Worm (Caenorhabditis elegans) whole organism, midembryonic: ENCODE data around the gene C07E3.3.

Experiments used
- T22C8.4 ChIP-seq: fragments of 200-800 bp; sonication (Bioruptor generic); IDR thresholded peaks from 2 replicates; pipeline ENCODE4 v1.3.6; 2022; ENCODE audit warnings: missing genetic modification characterization, missing compliant biosample characterization
- cog-1 ChIP-seq: sonication (generic microtip); optimal IDR thresholded peaks from 2 replicates; lab custom pipeline; 2016; ENCODE audit warnings: missing genetic modification characterization, missing compliant biosample characterization
- flt-1 ChIP-seq: fragments of 200-800 bp; sonication (Bioruptor generic); IDR thresholded peaks from 2 replicates; pipeline ENCODE4 v1.3.6; 2022; ENCODE audit warnings: missing genetic modification characterization, missing compliant biosample characterization
- klf-2 ChIP-seq: fragments of 200-800 bp; sonication (Bioruptor generic); conservative IDR thresholded peaks from 2 replicates; pipeline ENCODE4 v1.3.6; 2022; ENCODE audit warnings: missing genetic modification reagents, missing genetic modification characterization, missing compliant biosample characterization
- med-1 ChIP-seq: sonication (generic microtip); optimal IDR thresholded peaks from 2 replicates; lab custom pipeline; 2017; ENCODE audit warnings: missing genetic modification characterization, mild to moderate bottlenecking, missing compliant biosample characterization, antibody characterized with exemption, missing genetic modification reagents; ENCODE audit not compliant: insufficient read depth
- ref-1 ChIP-seq: fragments of 200-800 bp; sonication (Bioruptor generic); conservative IDR thresholded peaks from 2 replicates; pipeline ENCODE4 v1.3.6; 2022; ENCODE audit warnings: missing genetic modification reagents, missing genetic modification characterization, missing compliant biosample characterization
- tab-1 ChIP-seq: fragments of 200-800 bp; sonication (Bioruptor generic); IDR thresholded peaks from 2 replicates; pipeline ENCODE4 v1.3.6; 2022; ENCODE audit warnings: missing genetic modification characterization, missing compliant biosample characterization
- ztf-23 ChIP-seq: fragments of 200-800 bp; sonication (Bioruptor generic); IDR thresholded peaks from 2 replicates; pipeline ENCODE4 v1.3.6; 2022; ENCODE audit warnings: missing genetic modification reagents, missing genetic modification characterization, missing compliant biosample characterization
- ztf-29 ChIP-seq: fragments of 200-800 bp; sonication (Bioruptor generic); IDR thresholded peaks from 2 replicates; pipeline ENCODE4 v1.3.6; 2022; ENCODE audit warnings: missing genetic modification reagents, missing genetic modification characterization, missing compliant biosample characterization

Gene C07E3.3

DNA sequence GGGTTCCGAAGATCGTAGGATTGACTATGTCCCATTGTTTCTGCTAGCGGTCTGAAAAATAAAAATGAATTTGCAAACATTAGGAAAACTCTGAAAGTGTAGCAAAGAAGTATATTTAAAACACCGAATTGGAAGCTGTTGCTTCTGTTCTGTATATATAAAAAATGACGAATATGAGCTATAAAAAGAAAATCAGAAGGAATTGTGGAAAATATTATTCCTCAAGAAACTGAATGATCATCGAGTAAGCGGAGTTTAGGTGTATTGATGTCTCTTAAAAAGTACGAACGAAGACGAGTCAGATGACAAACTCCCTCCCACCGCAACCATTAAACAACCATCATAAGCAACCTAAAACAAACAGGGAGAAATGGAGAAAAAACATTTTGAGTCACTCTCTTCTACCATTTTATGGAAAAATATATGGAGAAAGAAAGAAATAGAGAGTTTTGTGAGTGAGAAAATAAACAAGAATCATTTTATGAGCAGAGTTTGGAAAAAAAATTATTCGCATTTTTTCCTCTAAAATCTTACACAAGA is at the start of gene C07E3.3:
C07E3.3 (minus strand) TSS at position 51 of the 540 bp plus-strand sequence.
- no peak for TF ChIP-seq tab-1 (GFP tag; lab: Robert Waterston, UW)
- no peak for TF ChIP-seq med-1 (GFP tag; lab: Kevin White, UChicago)
- no peak for TF ChIP-seq ztf-29 (GFP tag; lab: Robert Waterston, UW)
- no peak for TF ChIP-seq flt-1 (GFP tag; lab: Robert Waterston, UW)
- TF ChIP-seq ref-1 (GFP tag; lab: Robert Waterston, UW): no peak
- TF ChIP-seq ztf-23 (GFP tag; lab: Robert Waterston, UW): no peak
- no peak for TF ChIP-seq T22C8.4
- no peak for TF ChIP-seq cog-1 (tag; lab: Kevin White, UChicago)
- TF ChIP-seq klf-2 (GFP tag; lab: Robert Waterston, UW): no peak

DNA sequence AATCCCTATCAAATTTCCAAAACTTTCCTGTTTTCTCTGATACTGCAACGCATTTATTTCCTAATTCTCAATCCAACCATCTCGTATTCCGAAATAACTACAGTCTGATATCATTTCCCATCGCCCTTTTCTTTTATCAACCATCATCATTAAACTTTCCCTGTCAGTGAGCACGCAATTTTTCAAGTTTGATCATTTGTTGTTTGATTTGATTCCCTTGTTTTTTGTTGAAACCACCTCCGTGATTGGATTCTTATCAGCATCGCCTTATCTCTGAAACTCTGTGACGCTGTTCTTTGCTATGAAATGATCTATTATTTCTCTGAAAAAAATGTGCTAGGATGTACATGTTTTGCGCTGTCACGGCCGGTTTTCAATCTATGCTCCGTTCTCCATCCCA is 45.7 kb upstream of the C07E3.3 start:
- no peak for TF ChIP-seq T22C8.4
- TF ChIP-seq med-1 (GFP tag; lab: Kevin White, UChicago): no peak
- TF ChIP-seq ref-1 (GFP tag; lab: Robert Waterston, UW): no peak

DNA sequence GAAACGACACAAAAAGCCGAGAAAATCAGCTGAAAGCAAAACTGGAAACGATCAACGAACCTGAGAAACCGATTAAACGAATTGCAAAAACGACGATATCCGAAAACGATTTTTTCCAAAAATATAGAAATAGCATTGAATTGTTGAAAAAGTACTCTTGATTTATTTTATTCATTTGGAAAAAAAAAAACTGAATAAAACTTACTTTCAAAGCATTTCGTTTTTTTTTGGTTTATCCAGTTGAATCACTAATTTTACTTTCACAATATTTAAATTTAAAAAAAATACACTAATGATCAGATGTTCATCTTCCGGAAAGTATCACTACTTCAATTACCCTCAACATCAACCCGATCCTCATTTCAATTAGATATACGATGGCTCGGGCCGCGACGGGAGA is 39.3 kb upstream of the C07E3.3 start, which contains the start of gene T09F3.5:
T09F3.5 (plus strand) TSS at position 301 of the 400 bp plus-strand sequence.
- TF ChIP-seq ref-1 (GFP tag; lab: Robert Waterston, UW): no peak
- no peak for TF ChIP-seq ztf-23 (GFP tag; lab: Robert Waterston, UW)
- no peak for TF ChIP-seq ztf-29 (GFP tag; lab: Robert Waterston, UW)
- no peak for TF ChIP-seq klf-2 (GFP tag; lab: Robert Waterston, UW)
- no peak for TF ChIP-seq flt-1 (GFP tag; lab: Robert Waterston, UW)
- TF ChIP-seq tab-1 (GFP tag; lab: Robert Waterston, UW): no peak
- TF ChIP-seq T22C8.4: no peak
- TF ChIP-seq med-1 (GFP tag; lab: Kevin White, UChicago): no peak
- no peak for TF ChIP-seq cog-1 (tag; lab: Kevin White, UChicago)

DNA sequence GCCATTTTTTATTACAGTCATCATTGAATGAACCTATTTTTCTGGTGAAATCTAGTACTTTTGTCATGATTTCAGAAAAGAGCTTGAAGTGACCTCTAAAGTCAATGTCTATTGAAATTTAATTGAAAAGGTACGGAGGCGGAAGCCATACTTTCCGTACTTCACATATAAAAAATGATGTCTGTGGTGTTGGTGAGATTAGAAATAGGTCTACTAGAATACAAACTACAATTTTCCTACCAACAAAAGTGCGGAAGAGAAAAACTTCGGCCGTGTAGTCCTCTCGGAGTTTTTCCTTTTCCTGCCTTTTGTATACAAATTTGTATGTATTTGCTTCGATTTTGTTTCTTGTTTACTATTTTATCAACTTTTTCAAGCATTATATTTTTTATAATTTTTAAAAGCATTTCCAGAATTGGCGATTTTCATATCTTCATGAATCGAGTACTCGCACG is 38.0 kb upstream of the C07E3.3 start, which contains the start of gene T09F3.4:
T09F3.4 (plus strand) TSS at position 405 of the 455 bp plus-strand sequence.
- TF ChIP-seq klf-2 (GFP tag; lab: Robert Waterston, UW) (no peak), ztf-23 (GFP tag; lab: Robert Waterston, UW) (no peak), cog-1 (tag; lab: Kevin White, UChicago) (no peak), med-1 (GFP tag; lab: Kevin White, UChicago) (no peak), ref-1 (GFP tag; lab: Robert Waterston, UW) (no peak), tab-1 (GFP tag; lab: Robert Waterston, UW) (no peak), ztf-29 (GFP tag; lab: Robert Waterston, UW) (no peak), T22C8.4 (no peak), flt-1 (GFP tag; lab: Robert Waterston, UW) (no peak)

- TF ChIP-seq klf-2 (GFP tag; lab: Robert Waterston, UW): no peak
- no peak for TF ChIP-seq T22C8.4
- TF ChIP-seq ztf-29 (GFP tag; lab: Robert Waterston, UW): no peak
Observed at ce11 chrII:10393282-10394179, 36.2 kb upstream of the C07E3.3 start, which contains the start of gene gpd-1. Gene gpd-1 (plus strand): TSS chrII:10394129.

DNA sequence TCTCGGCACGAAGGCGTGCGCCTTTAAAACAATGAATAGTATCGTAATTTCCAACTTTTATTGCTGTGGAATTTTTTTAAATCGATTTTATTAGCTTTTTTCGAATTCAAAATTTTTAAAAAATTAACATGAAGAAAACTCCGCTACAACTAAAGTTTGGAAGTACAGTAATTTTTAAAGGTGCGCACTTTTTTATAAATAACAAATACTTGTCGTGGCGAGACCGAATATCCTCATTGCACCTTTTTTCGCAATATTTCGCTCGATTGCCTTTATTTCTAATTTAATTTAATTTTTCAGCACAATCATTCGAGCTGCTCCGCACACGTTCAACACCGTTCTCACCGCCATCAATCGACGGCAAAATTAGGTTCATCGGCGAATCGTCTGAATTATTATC is 33.5 kb upstream of the C07E3.3 start, which contains the start of the genes T09F3.2 and T09F3.7:
T09F3.2 (plus strand) TSS at position 301 of the 400 bp plus-strand sequence.
T09F3.7 (plus strand) TSS at position 315 of the 400 bp plus-strand sequence.
- TF ChIP-seq flt-1 (GFP tag; lab: Robert Waterston, UW) (no peak), ztf-29 (GFP tag; lab: Robert Waterston, UW) (no peak), ztf-23 (GFP tag; lab: Robert Waterston, UW) (no peak), klf-2 (GFP tag; lab: Robert Waterston, UW) (no peak), tab-1 (GFP tag; lab: Robert Waterston, UW) (no peak), cog-1 (tag; lab: Kevin White, UChicago) (no peak), ref-1 (GFP tag; lab: Robert Waterston, UW) (no peak), med-1 (GFP tag; lab: Kevin White, UChicago) (no peak), T22C8.4 (no peak)

ce11 chrII:10390250-10390821 is 33.0 kb upstream of the C07E3.3 start:
- TF ChIP-seq tab-1 (GFP tag; lab: Robert Waterston, UW): no peak
- no peak for TF ChIP-seq ztf-23 (GFP tag; lab: Robert Waterston, UW)
- no peak for TF ChIP-seq ztf-29 (GFP tag; lab: Robert Waterston, UW)
- no peak for TF ChIP-seq med-1 (GFP tag; lab: Kevin White, UChicago)
- TF ChIP-seq cog-1 (tag; lab: Kevin White, UChicago): no peak

ce11 chrII:10389776-10390175 is 32.5 kb upstream of the C07E3.3 start:
- TF ChIP-seq tab-1 (GFP tag; lab: Robert Waterston, UW): no peak
- TF ChIP-seq klf-2 (GFP tag; lab: Robert Waterston, UW): no peak
- no peak for TF ChIP-seq flt-1 (GFP tag; lab: Robert Waterston, UW)
- no peak for TF ChIP-seq ztf-23 (GFP tag; lab: Robert Waterston, UW)
- TF ChIP-seq med-1 (GFP tag; lab: Kevin White, UChicago): no peak
- no peak for TF ChIP-seq cog-1 (tag; lab: Kevin White, UChicago)
